In genomic region chrII:8683933-8684332, ce11 we compare ENCODE assay signal across 8 worm cellular contexts.
TF ChIP-seq lines count a peak whose summit lies in the region.

No protein-coding gene starts in this region.

TF ChIP-seq in whole organism, L1 larva, 84 proteins besides CTCF, POLR2A, EP300 and RAD21 (continues in another document):
- TF ChIP-seq C04F5.9 (tag; optimal IDR thresholded peaks at IDR 0.05; lab: Kevin White, UChicago) (peak; percentile 4), snu-23 (GFP tag; optimal IDR thresholded peaks at IDR 0.05; lab: Kevin White, UChicago) (peak; percentile 69), nhr-77 (tag; optimal IDR thresholded peaks at IDR 0.05; lab: Kevin White, UChicago) (no peak), nhr-20 (tag; optimal IDR thresholded peaks at IDR 0.05; lab: Kevin White, UChicago) (peak; percentile 56), mef-2 (tag; optimal IDR thresholded peaks at IDR 0.05; lab: Kevin White, UChicago) (no peak), alr-1 (tag; optimal IDR thresholded peaks at IDR 0.05; lab: Kevin White, UChicago; ENCODE audit: borderline replicate concordance) (no peak), ztf-11 (tag; optimal IDR thresholded peaks at IDR 0.05; lab: Kevin White, UChicago) (peak in 1 of 2 experiments; percentile 24), nhr-19 (GFP tag; conservative IDR thresholded peaks at IDR 0.05; lab: Robert Waterston, UW) (peak; percentile 21; the same call in 1 of the 2 replicates), dsc-1 (tag; optimal IDR thresholded peaks at IDR 0.05; lab: Kevin White, UChicago) (peak; percentile 67), elt-3 (tag; optimal IDR thresholded peaks at IDR 0.05; lab: Kevin White, UChicago) (no peak), sptf-1 (tag; optimal IDR thresholded peaks at IDR 0.05; lab: Kevin White, UChicago) (no peak)

TF ChIP-seq in whole organism, L2 larva, 48 proteins besides CTCF, POLR2A, EP300 and RAD21 (continues in another document):
- TF ChIP-seq nhr-129 (tag; optimal IDR thresholded peaks at IDR 0.05; lab: Kevin White, UChicago) (no peak), sem-4 (tag; optimal IDR thresholded peaks at IDR 0.05; lab: Kevin White, UChicago) (no peak), gmeb-1 (tag; optimal IDR thresholded peaks at IDR 0.05; lab: Kevin White, UChicago) (no peak), nhr-6 (tag; optimal IDR thresholded peaks at IDR 0.05; lab: Kevin White, UChicago) (no peak), ceh-16 (tag; optimal IDR thresholded peaks at IDR 0.05; lab: Kevin White, UChicago) (no peak), lin-13 (GFP tag; optimal IDR thresholded peaks at IDR 0.05; lab: Kevin White, UChicago) (peak; percentile 72), blmp-1 (tag; optimal IDR thresholded peaks at IDR 0.05; lab: Kevin White, UChicago; ENCODE audit: insufficient read depth) (no peak), sma-9 (GFP tag; optimal IDR thresholded peaks at IDR 0.05; lab: Kevin White, UChicago) (peak; percentile 49), sma-9 (tag; optimal IDR thresholded peaks at IDR 0.05; lab: Kevin White, UChicago) (no peak), crh-2 (tag; optimal IDR thresholded peaks at IDR 0.05; lab: Kevin White, UChicago) (peak; percentile 59), unc-55 (GFP tag; optimal IDR thresholded peaks at IDR 0.05; lab: Kevin White, UChicago) (peak; percentile 71), nhr-11 (tag; optimal IDR thresholded peaks at IDR 0.05; lab: Kevin White, UChicago) (no peak)

TF ChIP-seq in whole organism, L3 larva, 47 proteins besides CTCF, POLR2A, EP300 and RAD21 (continues in another document):
- TF ChIP-seq fos-1 (tag; optimal IDR thresholded peaks at IDR 0.05; lab: Kevin White, UChicago) (no peak), eor-1 (tag; optimal IDR thresholded peaks at IDR 0.05; lab: Kevin White, UChicago) (no peak), nfya-1 (tag; optimal IDR thresholded peaks at IDR 0.05; lab: Kevin White, UChicago; ENCODE audit: insufficient read depth) (peak; percentile 60), pha-4 (tag; optimal IDR thresholded peaks at IDR 0.05; lab: Kevin White, UChicago) (no peak), nhr-76 (tag; optimal IDR thresholded peaks at IDR 0.05; lab: Kevin White, UChicago) (no peak), R02D3.7 (tag; optimal IDR thresholded peaks at IDR 0.05; lab: Kevin White, UChicago) (peak; percentile 28), mml-1 (tag; optimal IDR thresholded peaks at IDR 0.05; lab: Kevin White, UChicago) (no peak), aly-2 (tag; optimal IDR thresholded peaks at IDR 0.05; lab: Kevin White, UChicago) (no peak), snpc-4 (tag; optimal IDR thresholded peaks at IDR 0.05; lab: Kevin White, UChicago) (peak; percentile 49), ama-1 (optimal IDR thresholded peaks at IDR 0.05; lab: Kevin White, UChicago) (no peak), egl-5 (tag; optimal IDR thresholded peaks at IDR 0.05; lab: Kevin White, UChicago) (peak; percentile 63), lin-15B (tag; optimal IDR thresholded peaks at IDR 0.05; lab: Kevin White, UChicago) (peak; percentile 49)

TF ChIP-seq in whole organism, L4 larva, 104 proteins besides CTCF, POLR2A, EP300 and RAD21 (continues in another document):
- TF ChIP-seq nhr-102 (tag; optimal IDR thresholded peaks at IDR 0.05; lab: Kevin White, UChicago), result no peak
- TF ChIP-seq attf-4 (tag; optimal IDR thresholded peaks at IDR 0.05; lab: Kevin White, UChicago), result no peak
- peak; percentile 22 for TF ChIP-seq dpl-1 (GFP tag; optimal IDR thresholded peaks at IDR 0.05; lab: Kevin White, UChicago)
- no peak for TF ChIP-seq hmg-1.1 (GFP tag; IDR thresholded peaks at IDR 0.05; lab: Robert Waterston, UW)
- no peak for TF ChIP-seq ZK546.5 (tag; optimal IDR thresholded peaks at IDR 0.05; lab: Kevin White, UChicago)
- peak; percentile 8 for TF ChIP-seq aha-1 (tag; lab: Kevin White, UChicago)
- 0 out of 2 replicates have a peak, but pooled peaks have one; percentile 25 for TF ChIP-seq dmd-6 (GFP tag; IDR thresholded peaks at IDR 0.05; lab: Robert Waterston, UW)
- no peak for TF ChIP-seq spr-1 (tag; optimal IDR thresholded peaks at IDR 0.05; lab: Kevin White, UChicago)
- no peak for TF ChIP-seq Y5F2A.4 (GFP tag; optimal IDR thresholded peaks at IDR 0.05; lab: Kevin White, UChicago)
- TF ChIP-seq ama-1 (optimal IDR thresholded peaks at IDR 0.05; lab: Kevin White, UChicago), result no peak
- no peak for TF ChIP-seq zfp-3 (GFP tag; conservative IDR thresholded peaks at IDR 0.05; lab: Robert Waterston, UW)
- no peak for TF ChIP-seq T26A8.4 (GFP tag; IDR thresholded peaks at IDR 0.05; lab: Robert Waterston, UW)
- no peak for TF ChIP-seq daf-19 (GFP tag; conservative IDR thresholded peaks at IDR 0.05; lab: Robert Waterston, UW)

TF ChIP-seq in whole organism, early embryonic, 17 proteins besides CTCF, POLR2A, EP300 and RAD21:
- 0 out of 2 replicates have a peak, but pooled peaks have one; percentile 22 for TF ChIP-seq flt-1 (GFP tag; IDR thresholded peaks at IDR 0.05; lab: Robert Waterston, UW)
- no peak for TF ChIP-seq ama-1 (optimal IDR thresholded peaks at IDR 0.05; lab: Kevin White, UChicago)
- TF ChIP-seq sea-1 (GFP tag; conservative IDR thresholded peaks at IDR 0.05; lab: Robert Waterston, UW), result no peak
- TF ChIP-seq B0310.2 (tag; optimal IDR thresholded peaks at IDR 0.05; lab: Kevin White, UChicago), result no peak
- TF ChIP-seq scrt-1 (GFP tag; IDR thresholded peaks at IDR 0.05; lab: Robert Waterston, UW), result no peak

TF ChIP-seq in whole organism, late embryonic, 69 proteins besides CTCF, POLR2A, EP300 and RAD21:
- peak; percentile 7 for TF ChIP-seq ceh-14 (tag; optimal IDR thresholded peaks at IDR 0.05; lab: Kevin White, UChicago)
- TF ChIP-seq ttx-3 (tag; optimal IDR thresholded peaks at IDR 0.05; lab: Kevin White, UChicago), result no peak
- no peak for TF ChIP-seq elt-4 (tag; optimal IDR thresholded peaks at IDR 0.05; lab: Kevin White, UChicago)
- TF ChIP-seq unc-42 (tag; optimal IDR thresholded peaks at IDR 0.05; lab: Kevin White, UChicago), result peak; percentile 37
- no peak for TF ChIP-seq ceh-22 (tag; optimal IDR thresholded peaks at IDR 0.05; lab: Kevin White, UChicago)
- peak; percentile 8 for TF ChIP-seq unc-86 (tag; optimal IDR thresholded peaks at IDR 0.05; lab: Kevin White, UChicago)

TF ChIP-seq in whole organism, mixed stage, embryonic, 35 proteins besides CTCF, POLR2A, EP300 and RAD21:
- TF ChIP-seq flh-1 (GFP tag; optimal IDR thresholded peaks at IDR 0.05; lab: Kevin White, UChicago), result no peak
- TF ChIP-seq zip-8 (tag; optimal IDR thresholded peaks at IDR 0.05; lab: Kevin White, UChicago), result no peak
- TF ChIP-seq ces-1 (GFP tag; optimal IDR thresholded peaks at IDR 0.05; lab: Kevin White, UChicago), result peak; percentile 55
- TF ChIP-seq pha-4 (tag; optimal IDR thresholded peaks at IDR 0.05; lab: Kevin White, UChicago), result no peak
- peak; percentile 93 for TF ChIP-seq unc-120 (tag; optimal IDR thresholded peaks at IDR 0.05; lab: Kevin White, UChicago; ENCODE audit: poor library complexity, severe bottlenecking)
- TF ChIP-seq mep-1 (tag; optimal IDR thresholded peaks at IDR 0.05; lab: Kevin White, UChicago), result peak; percentile 21

TF ChIP-seq in whole organism, young adult, 124 proteins besides CTCF, POLR2A, EP300 and RAD21 (continues in another document):
- TF ChIP-seq rec-8 (tag; optimal IDR thresholded peaks at IDR 0.05; lab: Kevin White, UChicago) (no peak), attf-6 (GFP tag; IDR thresholded peaks at IDR 0.05; lab: Robert Waterston, UW) (no peak), F39B2.1 (GFP tag; IDR thresholded peaks at IDR 0.05; lab: Robert Waterston, UW) (no peak), Y53F4B.3 (GFP tag; IDR thresholded peaks at IDR 0.05; lab: Robert Waterston, UW) (no peak), B0019.2 (GFP tag; conservative IDR thresholded peaks at IDR 0.05; lab: Robert Waterston, UW) (no peak), ceh-27 (GFP tag; optimal IDR thresholded peaks at IDR 0.05; lab: Kevin White, UChicago) (no peak), ztf-28 (GFP tag; IDR thresholded peaks at IDR 0.05; lab: Robert Waterston, UW) (no peak), lsl-1 (GFP tag; optimal IDR thresholded peaks at IDR 0.05; lab: Kevin White, UChicago) (peak; percentile 52), K12H6.12 (tag; optimal IDR thresholded peaks at IDR 0.05; lab: Kevin White, UChicago) (no peak), ztf-3 (GFP tag; optimal IDR thresholded peaks at IDR 0.05; lab: Kevin White, UChicago) (no peak), snpc-1.1 (tag; optimal IDR thresholded peaks at IDR 0.05; lab: Kevin White, UChicago; ENCODE audit: insufficient read depth) (peak; percentile 19), ceh-91 (GFP tag; IDR thresholded peaks at IDR 0.05; lab: Robert Waterston, UW) (no peak), Y79H2A.3 (GFP tag; conservative IDR thresholded peaks at IDR 0.05; lab: Robert Waterston, UW) (no peak), repo-1 (tag; optimal IDR thresholded peaks at IDR 0.05; lab: Kevin White, UChicago) (no peak), unc-130 (GFP tag; optimal IDR thresholded peaks at IDR 0.05; lab: Kevin White, UChicago) (no peak), unc-62 (GFP tag; optimal IDR thresholded peaks at IDR 0.05; lab: Kevin White, UChicago) (no peak), dpl-1 (GFP tag; optimal IDR thresholded peaks at IDR 0.05; lab: Kevin White, UChicago) (peak; percentile 34), rpc-1 (optimal IDR thresholded peaks at IDR 0.05; lab: Kevin White, UChicago) (no peak), rpc-1 (tag; optimal IDR thresholded peaks at IDR 0.05; lab: Kevin White, UChicago) (no peak), B0336.3 (GFP tag; IDR thresholded peaks at IDR 0.05; lab: Robert Waterston, UW) (no peak), sea-2 (GFP tag; IDR thresholded peaks at IDR 0.05; lab: Robert Waterston, UW) (no peak), egl-44 (GFP tag; IDR thresholded peaks at IDR 0.05; lab: Robert Waterston, UW) (no peak), nhr-27 (tag; optimal IDR thresholded peaks at IDR 0.05; lab: Kevin White, UChicago) (no peak), Y53G8AR.9 (GFP tag; conservative IDR thresholded peaks at IDR 0.05; lab: Robert Waterston, UW) (no peak), snpc-4 (GFP tag; optimal IDR thresholded peaks at IDR 0.05; lab: Kevin White, UChicago) (no peak), snpc-4 (tag; optimal IDR thresholded peaks at IDR 0.05; lab: Kevin White, UChicago) (no peak), bed-1 (GFP tag; IDR thresholded peaks at IDR 0.05; lab: Robert Waterston, UW) (no peak), chd-7 (tag; optimal IDR thresholded peaks at IDR 0.05; lab: Kevin White, UChicago) (no peak), efl-1 (GFP tag; optimal IDR thresholded peaks at IDR 0.05; lab: Kevin White, UChicago) (peak; percentile 6), nhr-179 (tag; optimal IDR thresholded peaks at IDR 0.05; lab: Kevin White, UChicago) (no peak), nhr-90 (tag; optimal IDR thresholded peaks at IDR 0.05; lab: Kevin White, UChicago) (no peak), athp-1 (tag; optimal IDR thresholded peaks at IDR 0.05; lab: Kevin White, UChicago) (peak; percentile 99), ekl-4 (GFP tag; IDR thresholded peaks at IDR 0.05; lab: Robert Waterston, UW) (no peak), nfyb-1 (GFP tag; IDR thresholded peaks at IDR 0.05; lab: Robert Waterston, UW) (no peak), F57C9.4 (tag; optimal IDR thresholded peaks at IDR 0.05; lab: Kevin White, UChicago) (no peak), snpc-1.3 (tag; optimal IDR thresholded peaks at IDR 0.05; lab: Kevin White, UChicago; ENCODE audit: insufficient read depth) (peak; percentile 31)
